Worm (Caenorhabditis elegans) whole organism, early embryonic: ENCODE results near the gene C46C2.3.

Experiments
- B0310.2 ChIP-seq: sonication (generic microtip); optimal IDR thresholded peaks from 2 replicates; lab custom pipeline; 2016; ENCODE audit warnings: mild to moderate bottlenecking, missing genetic modification characterization, missing compliant biosample characterization
- F13C5.2 ChIP-seq: sonication (generic microtip); optimal IDR thresholded peaks from 2 replicates; lab custom pipeline; 2017; ENCODE audit warnings: mild to moderate bottlenecking, missing genetic modification characterization, inconsistent platforms, missing compliant biosample characterization
- aly-1 ChIP-seq: sonication (generic microtip); optimal IDR thresholded peaks from 2 replicates; lab custom pipeline; 2016; ENCODE audit warnings: missing genetic modification characterization, missing compliant biosample characterization
- ama-1 ChIP-seq: fragments of 150-350 bp; optimal IDR thresholded peaks from 2 replicates; lab custom pipeline; 2014
- ceh-13 ChIP-seq: fragments of 200-800 bp; sonication (Bioruptor generic); optimal IDR thresholded peaks from 2 replicates; lab custom pipeline; 2018; ENCODE audit warnings: mild to moderate bottlenecking, missing genetic modification characterization, missing compliant biosample characterization
- ceh-36 ChIP-seq: sonication (generic microtip); optimal IDR thresholded peaks from 2 replicates; lab custom pipeline; 2016; ENCODE audit warnings: missing genetic modification characterization, inconsistent platforms, missing compliant biosample characterization
- flt-1 ChIP-seq: fragments of 200-800 bp; sonication (Bioruptor generic); IDR thresholded peaks from 2 replicates; pipeline ENCODE4 v1.3.6; 2022; ENCODE audit warnings: missing genetic modification characterization, missing compliant biosample characterization
- pes-1 ChIP-seq: fragments of 200-800 bp; sonication (Bioruptor generic); IDR thresholded peaks from 2 replicates; pipeline ENCODE4 v1.3.6; 2022; ENCODE audit warnings: missing genetic modification reagents, missing genetic modification characterization, missing compliant biosample characterization
- tbx-11 ChIP-seq: fragments of 200-800 bp; sonication (Bioruptor generic); IDR thresholded peaks from 2 replicates; pipeline ENCODE4 v1.3.6; 2022; ENCODE audit warnings: missing genetic modification characterization, missing compliant biosample characterization
- tra-4 ChIP-seq: sonication (generic microtip); optimal IDR thresholded peaks from 2 replicates; lab custom pipeline; 2017; ENCODE audit warnings: missing genetic modification characterization, missing compliant biosample characterization

ce11 chrIV:9256017-9256416, 31.1 kb downstream of the C46C2.3 start, which contains the start of gene Y11D7A.9:
- TF ChIP-seq ama-1 (lab: Kevin White, UChicago) = no peak
- TF ChIP-seq aly-1 = no peak
- no peak for TF ChIP-seq B0310.2 (tag; lab: Kevin White, UChicago)
- no peak for TF ChIP-seq F13C5.2 (tag; lab: Kevin White, UChicago)
- no peak for TF ChIP-seq pes-1 (GFP tag; lab: Robert Waterston, UW)
- TF ChIP-seq tra-4 (tag; lab: Kevin White, UChicago) = no peak
- TF ChIP-seq flt-1 (GFP tag; lab: Robert Waterston, UW) = no peak
- no peak for TF ChIP-seq ceh-36
- no peak for TF ChIP-seq ceh-13
- TF ChIP-seq tbx-11 (GFP tag; lab: Robert Waterston, UW) = no peak
